Worm (Caenorhabditis elegans) whole organism, L3 larva: ENCODE measurements around the gene ZK688.7.

Experiments
- ceh-16 ChIP-seq: sonication (generic microtip); optimal IDR thresholded peaks from 2 replicates; lab custom pipeline; 2017; ENCODE audit warnings: missing biosample characterization, missing genetic modification characterization
- ceh-28 ChIP-seq: fragments of 150-350 bp; optimal IDR thresholded peaks from 2 replicates; lab custom pipeline; 2014; ENCODE audit warnings: missing biosample characterization, missing genetic modification reagents, missing genetic modification characterization
- ceh-82 ChIP-seq: fragments of 150-350 bp; optimal IDR thresholded peaks from 2 replicates; lab custom pipeline; 2014; ENCODE audit warnings: missing biosample characterization, missing genetic modification characterization
- ceh-9 ChIP-seq: sonication (generic microtip); optimal IDR thresholded peaks from 2 replicates; lab custom pipeline; 2018; ENCODE audit warnings: missing biosample characterization, missing genetic modification characterization
- daf-12 ChIP-seq: fragments of 150-350 bp; optimal IDR thresholded peaks from 2 replicates; lab custom pipeline; 2014; ENCODE audit warnings: missing biosample characterization, missing genetic modification reagents, missing genetic modification characterization
- egl-27 ChIP-seq: sonication (generic microtip); optimal IDR thresholded peaks from 4 replicates; lab custom pipeline; 2017; ENCODE audit warnings: missing biosample characterization, missing genetic modification reagents, missing genetic modification characterization
- egl-5 ChIP-seq: fragments of 150-350 bp; optimal IDR thresholded peaks from 2 replicates; lab custom pipeline; 2017; ENCODE audit warnings: missing biosample characterization, missing genetic modification reagents, missing genetic modification characterization, inconsistent platforms
- elt-3 ChIP-seq, 3 experiments: fragments of 150-350 bp in 1 of 3; sonication (generic microtip) in 2 of 3; optimal IDR thresholded peaks; 2 replicates in 2 of 3; 4 replicates in 1 of 3; lab custom pipeline; 2014 to 2017; ENCODE audit warnings: missing biosample characterization in 3 of 3, missing genetic modification characterization in 3 of 3
- eor-1 ChIP-seq, 2 experiments: fragments of 150-350 bp; optimal IDR thresholded peaks; 2 replicates each; lab custom pipeline; 2014 to 2018; ENCODE audit warnings: missing biosample characterization in 2 of 2, missing genetic modification characterization in 2 of 2
- fkh-10 ChIP-seq: sonication (generic microtip); optimal IDR thresholded peaks from 2 replicates; lab custom pipeline; 2017; ENCODE audit warnings: missing biosample characterization, missing genetic modification reagents, missing genetic modification characterization
- fkh-2 ChIP-seq: fragments of 150-350 bp; optimal IDR thresholded peaks from 2 replicates; lab custom pipeline; 2014; ENCODE audit warnings: missing biosample characterization, missing genetic modification reagents, missing genetic modification characterization
- fos-1 ChIP-seq: fragments of 150-350 bp; optimal IDR thresholded peaks from 2 replicates; lab custom pipeline; 2014; ENCODE audit warnings: missing biosample characterization, missing genetic modification characterization
- hmg-11 ChIP-seq: sonication (generic microtip); optimal IDR thresholded peaks from 2 replicates; lab custom pipeline; 2016; ENCODE audit warnings: missing genetic modification characterization, missing compliant biosample characterization
- jun-1 ChIP-seq: fragments of 150-350 bp; optimal IDR thresholded peaks from 2 replicates; lab custom pipeline; 2014; ENCODE audit warnings: missing biosample characterization, missing genetic modification reagents, missing genetic modification characterization
- lin-15B ChIP-seq: fragments of 150-350 bp; optimal IDR thresholded peaks from 2 replicates; lab custom pipeline; 2014; ENCODE audit warnings: missing biosample characterization, missing genetic modification characterization
- lin-39 ChIP-seq: fragments of 150-350 bp; optimal IDR thresholded peaks from 2 replicates; lab custom pipeline; 2018; ENCODE audit warnings: missing biosample characterization, missing genetic modification reagents, missing genetic modification characterization
- mml-1 ChIP-seq: fragments of 150-350 bp; sonication (generic microtip); optimal IDR thresholded peaks from 3 replicates; lab custom pipeline; 2014; ENCODE audit warnings: missing biosample characterization, missing genetic modification characterization
- nfya-1 ChIP-seq: sonication (generic microtip); optimal IDR thresholded peaks from 2 replicates; lab custom pipeline; 2017; ENCODE audit warnings: missing genetic modification characterization, mild to moderate bottlenecking, missing compliant biosample characterization, antibody characterized with exemption, moderate library complexity; ENCODE audit not compliant: insufficient read depth
- nhr-11 ChIP-seq: fragments of 150-350 bp; optimal IDR thresholded peaks from 2 replicates; lab custom pipeline; 2014; ENCODE audit warnings: missing biosample characterization, missing genetic modification characterization
- nhr-12 ChIP-seq: fragments of 150-350 bp; optimal IDR thresholded peaks from 2 replicates; lab custom pipeline; 2014; ENCODE audit warnings: missing biosample characterization, missing genetic modification characterization
- nhr-23 ChIP-seq: fragments of 150-350 bp; optimal IDR thresholded peaks from 2 replicates; lab custom pipeline; 2014; ENCODE audit warnings: missing biosample characterization, missing genetic modification reagents, missing genetic modification characterization
- nhr-25 ChIP-seq: sonication (generic microtip); optimal IDR thresholded peaks from 2 replicates; lab custom pipeline; 2017; ENCODE audit warnings: missing biosample characterization, missing genetic modification characterization
- nhr-28 ChIP-seq: fragments of 150-350 bp; optimal IDR thresholded peaks from 2 replicates; lab custom pipeline; 2014; ENCODE audit warnings: missing biosample characterization, missing genetic modification characterization
- nhr-43 ChIP-seq: sonication (generic microtip); optimal IDR thresholded peaks from 2 replicates; lab custom pipeline; 2016; ENCODE audit warnings: mild to moderate bottlenecking, missing genetic modification characterization, missing compliant biosample characterization; ENCODE audit not compliant: poor library complexity, severe bottlenecking
- nhr-67 ChIP-seq: fragments of 150-350 bp; optimal IDR thresholded peaks from 2 replicates; lab custom pipeline; 2014; ENCODE audit warnings: missing biosample characterization, missing genetic modification characterization
- nhr-76 ChIP-seq: fragments of 150-350 bp; sonication (generic microtip); optimal IDR thresholded peaks from 5 replicates; lab custom pipeline; 2014; ENCODE audit warnings: missing biosample characterization, missing genetic modification characterization
- nhr-77 ChIP-seq: fragments of 150-350 bp; optimal IDR thresholded peaks from 2 replicates; lab custom pipeline; 2014; ENCODE audit warnings: missing biosample characterization, missing genetic modification characterization
- pha-4 ChIP-seq: fragments of 150-350 bp; optimal IDR thresholded peaks from 2 replicates; lab custom pipeline; 2014; ENCODE audit warnings: missing biosample characterization, missing genetic modification reagents, missing genetic modification characterization
- pqm-1 ChIP-seq: fragments of 150-350 bp; optimal IDR thresholded peaks from 2 replicates; lab custom pipeline; 2017; ENCODE audit warnings: missing biosample characterization, missing genetic modification characterization, inconsistent platforms
- sea-2 ChIP-seq: fragments of 150-350 bp; sonication (generic microtip); optimal IDR thresholded peaks from 4 replicates; lab custom pipeline; 2014; ENCODE audit warnings: missing biosample characterization, missing genetic modification reagents, missing genetic modification characterization
- skn-1 ChIP-seq: fragments of 150-350 bp; optimal IDR thresholded peaks from 2 replicates; lab custom pipeline; 2014; ENCODE audit warnings: missing biosample characterization, missing genetic modification characterization
- snpc-4 ChIP-seq: fragments of 150-350 bp; optimal IDR thresholded peaks from 2 replicates; lab custom pipeline; 2014; ENCODE audit warnings: missing biosample characterization, missing genetic modification characterization
- tbx-2 ChIP-seq: sonication (generic microtip); optimal IDR thresholded peaks from 2 replicates; lab custom pipeline; 2016; ENCODE audit warnings: mild to moderate bottlenecking, missing genetic modification characterization, missing compliant biosample characterization
- unc-39 ChIP-seq: sonication (generic microtip); optimal IDR thresholded peaks from 4 replicates; lab custom pipeline; 2017; ENCODE audit warnings: missing biosample characterization, missing genetic modification characterization
- unc-62 ChIP-seq: fragments of 150-350 bp; sonication (generic microtip); optimal IDR thresholded peaks from 4 replicates; lab custom pipeline; 2014; ENCODE audit warnings: missing biosample characterization, missing genetic modification reagents, missing genetic modification characterization
- zag-1 ChIP-seq: fragments of 150-350 bp; optimal IDR thresholded peaks from 2 replicates; lab custom pipeline; 2014; ENCODE audit warnings: missing biosample characterization, missing genetic modification characterization
- ztf-4 ChIP-seq: fragments of 150-350 bp; optimal IDR thresholded peaks from 2 replicates; lab custom pipeline; 2014; ENCODE audit warnings: missing biosample characterization, missing genetic modification characterization

The ZK688.7 gene

ce11 chrIII:7889036-7889435, 22.4 kb downstream of the ZK688.7 start:
- TF ChIP-seq unc-62, result no peak
- TF ChIP-seq nhr-43 (tag; lab: Kevin White, UChicago), result no peak
- no peak for TF ChIP-seq unc-39 (tag; lab: Kevin White, UChicago)
- TF ChIP-seq nhr-77 (tag; lab: Kevin White, UChicago), result no peak
- TF ChIP-seq nfya-1, result no peak
- TF ChIP-seq skn-1 (tag; lab: Kevin White, UChicago), result no peak
- TF ChIP-seq nhr-25, result no peak
- no peak for TF ChIP-seq ceh-9 (tag; lab: Kevin White, UChicago)
- no peak for TF ChIP-seq zag-1 (tag; lab: Kevin White, UChicago)
- TF ChIP-seq ztf-4 (tag; lab: Kevin White, UChicago), result no peak
- TF ChIP-seq mml-1 (tag; lab: Kevin White, UChicago), result no peak
- no peak for TF ChIP-seq daf-12 (tag; lab: Kevin White, UChicago)
- no peak for TF ChIP-seq nhr-76
- no peak for TF ChIP-seq nhr-11 (tag; lab: Kevin White, UChicago)

ce11 chrIII:7884863-7885262, 26.6 kb downstream of the ZK688.7 start, which contains the start of gene ZK688.11:
Gene ZK688.11, minus strand, starts transcription at chrIII:7884963.
- no peak for TF ChIP-seq nhr-76
- no peak for TF ChIP-seq egl-5 (tag; lab: Kevin White, UChicago)
- no peak for TF ChIP-seq nhr-11 (tag; lab: Kevin White, UChicago)
- peak; percentile 3 for TF ChIP-seq ceh-28 (tag; lab: Kevin White, UChicago)

- TF ChIP-seq mml-1 (tag; lab: Kevin White, UChicago) (no peak), skn-1 (tag; lab: Kevin White, UChicago) (no peak), ztf-4 (tag; lab: Kevin White, UChicago) (no peak), nhr-67 (tag; lab: Kevin White, UChicago) (no peak), nhr-23 (no peak), jun-1 (tag; lab: Kevin White, UChicago) (no peak), daf-12 (tag; lab: Kevin White, UChicago) (no peak), fos-1 (no peak), ceh-28 (tag; lab: Kevin White, UChicago) (no peak), tbx-2 (tag; lab: Kevin White, UChicago) (no peak), fkh-2 (tag; lab: Kevin White, UChicago) (no peak), ceh-82 (tag; lab: Kevin White, UChicago) (no peak), hmg-11 (tag; lab: Kevin White, UChicago) (no peak), lin-39 (tag; lab: Kevin White, UChicago) (no peak)
Measured at ce11 chrIII:7882900-7883299, 28.5 kb downstream of the ZK688.7 start, which contains the start of gene ZK688.9. Gene ZK688.9, minus strand, starts transcription at chrIII:7883000.

ce11 chrIII:7880132-7880715, 31.2 kb downstream of the ZK688.7 start:
- TF ChIP-seq fkh-2 (tag; lab: Kevin White, UChicago), result no peak
- no peak for TF ChIP-seq lin-15B (tag; lab: Kevin White, UChicago)
- no peak for TF ChIP-seq unc-39 (tag; lab: Kevin White, UChicago)
- no peak for TF ChIP-seq ztf-4 (tag; lab: Kevin White, UChicago)
- no peak for TF ChIP-seq sea-2 (GFP tag; lab: Kevin White, UChicago)
- TF ChIP-seq fkh-10 (GFP tag; lab: Kevin White, UChicago), result no peak
- no peak for TF ChIP-seq jun-1 (tag; lab: Kevin White, UChicago)
- no peak for TF ChIP-seq elt-3 (tag; optimal IDR thresholded peaks at IDR 0.05; lab: Kevin White, UChicago)
- TF ChIP-seq nhr-12, result no peak
- TF ChIP-seq snpc-4 (tag; lab: Kevin White, UChicago), result no peak
- TF ChIP-seq ceh-16 (tag; lab: Kevin White, UChicago), result no peak
- TF ChIP-seq pha-4 (tag; lab: Kevin White, UChicago), result no peak
- TF ChIP-seq nhr-67 (tag; lab: Kevin White, UChicago), result no peak
- no peak for TF ChIP-seq skn-1 (tag; lab: Kevin White, UChicago)
- TF ChIP-seq nhr-28 (tag; lab: Kevin White, UChicago), result no peak
- no peak for TF ChIP-seq egl-27 (tag; lab: Kevin White, UChicago)
- TF ChIP-seq tbx-2 (tag; lab: Kevin White, UChicago), result no peak
- TF ChIP-seq pqm-1 (tag; lab: Kevin White, UChicago), result no peak
- no peak for TF ChIP-seq hmg-11 (tag; lab: Kevin White, UChicago)
- no peak for TF ChIP-seq eor-1 (tag; optimal IDR thresholded peaks at IDR 0.05; lab: Kevin White, UChicago)
